Worm (Caenorhabditis elegans) whole organism, young adult: ENCODE results near the gene C34F6.12.

ENCODE experiments used
- B0019.2 ChIP-seq: fragments of 200-800 bp; sonication (Bioruptor generic); conservative IDR thresholded peaks from 2 replicates; pipeline ENCODE4 v1.3.6; 2022; ENCODE audit warnings: missing genetic modification reagents, missing genetic modification characterization, missing compliant biosample characterization
- B0035.1 ChIP-seq: sonication (generic microtip); optimal IDR thresholded peaks from 2 replicates; lab custom pipeline; 2016; ENCODE audit warnings: missing genetic modification characterization, mild to moderate bottlenecking, missing compliant biosample characterization, missing genotype, missing genetic modification reagents
- B0261.1 ChIP-seq: sonication (generic microtip); optimal IDR thresholded peaks from 2 replicates; lab custom pipeline; 2016; ENCODE audit warnings: mild to moderate bottlenecking, missing genetic modification characterization, moderate library complexity, missing compliant biosample characterization
- F10E7.11 ChIP-seq: sonication (generic microtip); optimal IDR thresholded peaks from 2 replicates; lab custom pipeline; 2017; ENCODE audit warnings: mild to moderate bottlenecking, missing genetic modification characterization, moderate library complexity, missing compliant biosample characterization
- F39B2.1 ChIP-seq: fragments of 200-800 bp; sonication (Bioruptor generic); IDR thresholded peaks from 2 replicates; pipeline ENCODE4 v1.3.6; 2022; ENCODE audit warnings: missing genetic modification reagents, missing genetic modification characterization, missing compliant biosample characterization
- F52B5.7 ChIP-seq: sonication (generic microtip); optimal IDR thresholded peaks from 2 replicates; lab custom pipeline; 2016; ENCODE audit warnings: mild to moderate bottlenecking, missing genetic modification characterization, missing compliant biosample characterization
- F57C9.4 ChIP-seq: sonication (generic microtip); optimal IDR thresholded peaks from 2 replicates; lab custom pipeline; 2017; ENCODE audit warnings: mild to moderate bottlenecking, missing genetic modification characterization, missing compliant biosample characterization
- T26A5.8 ChIP-seq: sonication (generic microtip); optimal IDR thresholded peaks from 2 replicates; lab custom pipeline; 2016; ENCODE audit warnings: missing genetic modification characterization, missing compliant biosample characterization
- Y67H2A.10 ChIP-seq: fragments of 200-800 bp; sonication (Bioruptor generic); conservative IDR thresholded peaks from 2 replicates; pipeline ENCODE4 v1.3.6; 2022; ENCODE audit warnings: missing genetic modification reagents, missing genetic modification characterization, missing compliant biosample characterization
- Y95B8A.8 ChIP-seq: fragments of 200-800 bp; sonication (Bioruptor generic); IDR thresholded peaks from 2 replicates; pipeline ENCODE4 v1.3.6; 2022; ENCODE audit warnings: missing genetic modification reagents, missing genetic modification characterization, missing compliant biosample characterization
- akir-1 ChIP-seq: fragments of 200-800 bp; sonication (Bioruptor generic); optimal IDR thresholded peaks from 2 replicates; lab custom pipeline; 2018; ENCODE audit warnings: mild to moderate bottlenecking, missing genetic modification characterization, moderate library complexity, missing compliant biosample characterization
- ama-1 ChIP-seq, 3 experiments: fragments of 150-350 bp in 1 of 3; sonication (generic microtip) in 2 of 3; optimal IDR thresholded peaks; 2 replicates each; lab custom pipeline; 2014 to 2018; ENCODE audit warnings: missing biosample characterization in 2 of 3, missing genetic modification characterization in 2 of 3, missing genetic modification reagents in 2 of 3
- atf-7 ChIP-seq: sonication (generic microtip); optimal IDR thresholded peaks from 2 replicates; lab custom pipeline; 2017; ENCODE audit warnings: mild to moderate bottlenecking, missing genetic modification characterization, missing compliant biosample characterization
- attf-5 ChIP-seq: fragments of 200-800 bp; sonication (Bioruptor generic); optimal IDR thresholded peaks from 2 replicates; lab custom pipeline; 2018; ENCODE audit warnings: mild to moderate bottlenecking, missing genetic modification characterization, missing compliant biosample characterization
- ccch-3 ChIP-seq: fragments of 200-800 bp; sonication (Bioruptor generic); optimal IDR thresholded peaks from 2 replicates; lab custom pipeline; 2018; ENCODE audit warnings: mild to moderate bottlenecking, missing genetic modification characterization, missing compliant biosample characterization
- cebp-1 ChIP-seq, 2 experiments: fragments of 200-800 bp in 1 of 2; sonication (Bioruptor generic) in 1 of 2; sonication (generic microtip) in 1 of 2; IDR thresholded peaks in 1 of 2; optimal IDR thresholded peaks in 1 of 2; 2 replicates each; pipeline versions ENCODE4 v1.3.6 to Lab custom; 2017 to 2022; ENCODE audit warnings: missing compliant biosample characterization in 2 of 2, missing genetic modification characterization in 2 of 2, mild to moderate bottlenecking in 1 of 2, missing genetic modification reagents in 1 of 2, moderate library complexity in 1 of 2
- ceh-100 ChIP-seq: fragments of 200-800 bp; sonication (Bioruptor generic); IDR thresholded peaks from 2 replicates; pipeline ENCODE4 v1.3.6; 2022; ENCODE audit warnings: missing genetic modification reagents, missing genetic modification characterization, missing compliant biosample characterization
- ceh-27 ChIP-seq: fragments of 200-800 bp; sonication (Bioruptor generic); optimal IDR thresholded peaks from 2 replicates; lab custom pipeline; 2018; ENCODE audit warnings: mild to moderate bottlenecking, missing genetic modification characterization, moderate library complexity, missing compliant biosample characterization
- ceh-58 ChIP-seq: fragments of 200-800 bp; sonication (Bioruptor generic); IDR thresholded peaks from 2 replicates; pipeline ENCODE4 v1.3.6; 2022; ENCODE audit warnings: missing genetic modification characterization, missing compliant biosample characterization
- efl-1 ChIP-seq: fragments of 150-350 bp; optimal IDR thresholded peaks from 2 replicates; lab custom pipeline; 2014; ENCODE audit warnings: missing biosample characterization, missing genetic modification reagents, missing genetic modification characterization
- egl-18 ChIP-seq: fragments of 200-800 bp; sonication (Bioruptor generic); IDR thresholded peaks from 2 replicates; pipeline ENCODE4 v1.3.6; 2022; ENCODE audit warnings: missing genetic modification reagents, missing genetic modification characterization, missing compliant biosample characterization
- egrh-3 ChIP-seq: fragments of 200-800 bp; sonication (Bioruptor generic); IDR thresholded peaks from 2 replicates; pipeline ENCODE4 v1.3.6; 2022; ENCODE audit warnings: missing genetic modification reagents, missing genetic modification characterization, missing compliant biosample characterization
- gei-17 ChIP-seq: fragments of 200-800 bp; sonication (Bioruptor generic); optimal IDR thresholded peaks from 2 replicates; lab custom pipeline; 2018; ENCODE audit warnings: mild to moderate bottlenecking, missing genetic modification characterization, missing compliant biosample characterization
- hlh-12 ChIP-seq: sonication (generic microtip); optimal IDR thresholded peaks from 2 replicates; lab custom pipeline; 2016; ENCODE audit warnings: missing genetic modification characterization, missing compliant biosample characterization
- hmg-1.2 ChIP-seq: fragments of 200-800 bp; sonication (Bioruptor generic); IDR thresholded peaks from 2 replicates; pipeline ENCODE4 v1.3.6; 2022; ENCODE audit warnings: missing genetic modification reagents, missing genetic modification characterization, missing compliant biosample characterization
- lin-26 ChIP-seq: fragments of 200-800 bp; sonication (Bioruptor generic); IDR thresholded peaks from 2 replicates; pipeline ENCODE4 v1.3.6; 2022; ENCODE audit warnings: missing genetic modification reagents, missing genetic modification characterization, missing compliant biosample characterization
- lin-35 ChIP-seq, 3 experiments: fragments of 150-350 bp in 2 of 3; sonication (generic microtip) in 1 of 3; optimal IDR thresholded peaks; 2 replicates each; lab custom pipeline; 2014 to 2018; ENCODE audit warnings: missing biosample characterization in 3 of 3, missing genetic modification characterization in 3 of 3, missing genetic modification reagents in 3 of 3
- lin-54 ChIP-seq: fragments of 200-800 bp; sonication (Bioruptor generic); optimal IDR thresholded peaks from 2 replicates; lab custom pipeline; 2018; ENCODE audit warnings: mild to moderate bottlenecking, missing genetic modification characterization, missing compliant biosample characterization
- lsl-1 ChIP-seq: fragments of 200-800 bp; sonication (Bioruptor generic); optimal IDR thresholded peaks from 2 replicates; lab custom pipeline; 2018; ENCODE audit warnings: mild to moderate bottlenecking, missing genetic modification characterization, moderate library complexity, missing compliant biosample characterization
- madf-3 ChIP-seq: fragments of 200-800 bp; sonication (Bioruptor generic); IDR thresholded peaks from 2 replicates; pipeline ENCODE4 v1.3.6; 2022; ENCODE audit warnings: missing genetic modification reagents, missing genetic modification characterization, missing compliant biosample characterization
- nfya-1 ChIP-seq: sonication (generic microtip); optimal IDR thresholded peaks from 2 replicates; lab custom pipeline; 2017; ENCODE audit warnings: antibody characterized with exemption, missing compliant biosample characterization, missing genetic modification characterization, borderline replicate concordance; ENCODE audit not compliant: insufficient read depth
- nfyb-1 ChIP-seq: fragments of 200-800 bp; sonication (Bioruptor generic); IDR thresholded peaks from 2 replicates; pipeline ENCODE4 v1.3.6; 2022; ENCODE audit warnings: missing genetic modification reagents, missing genetic modification characterization, missing compliant biosample characterization
- rec-8 ChIP-seq, 2 experiments: sonication (generic microtip); optimal IDR thresholded peaks; 2 replicates each; lab custom pipeline; 2016; ENCODE audit warnings: mild to moderate bottlenecking in 2 of 2, missing genetic modification characterization in 2 of 2, missing genetic modification reagents in 2 of 2, missing genotype in 2 of 2, missing biosample characterization in 1 of 2, missing compliant biosample characterization in 1 of 2, moderate library complexity in 1 of 2
- sdz-38 ChIP-seq: sonication (generic microtip); optimal IDR thresholded peaks from 2 replicates; lab custom pipeline; 2016; ENCODE audit warnings: missing genotype, missing genetic modification characterization, missing compliant biosample characterization
- sea-2 ChIP-seq: fragments of 200-800 bp; sonication (Bioruptor generic); IDR thresholded peaks from 2 replicates; pipeline ENCODE4 v1.3.6; 2022; ENCODE audit warnings: missing genetic modification characterization, missing compliant biosample characterization
- snpc-4 ChIP-seq, 5 experiments: fragments of 150-350 bp in 1 of 5; sonication (generic microtip) in 4 of 5; optimal IDR thresholded peaks; 2 replicates each; lab custom pipeline; 2014 to 2018; ENCODE audit warnings: missing genetic modification characterization in 5 of 5, missing biosample characterization in 3 of 5, antibody characterized with exemption in 2 of 5, mild to moderate bottlenecking in 2 of 5, missing compliant biosample characterization in 2 of 5, missing genotype in 2 of 5, moderate library complexity in 2 of 5, missing genetic modification reagents in 1 of 5
- zim-3 ChIP-seq: sonication (generic microtip); optimal IDR thresholded peaks from 2 replicates; lab custom pipeline; 2017; ENCODE audit warnings: mild to moderate bottlenecking, missing genetic modification characterization, moderate library complexity, missing compliant biosample characterization
- ztf-18 ChIP-seq: sonication (generic microtip); optimal IDR thresholded peaks from 2 replicates; lab custom pipeline; 2016; ENCODE audit warnings: missing genotype, mild to moderate bottlenecking, missing genetic modification characterization, missing compliant biosample characterization
- ztf-25 ChIP-seq: fragments of 200-800 bp; sonication (Bioruptor generic); IDR thresholded peaks from 2 replicates; pipeline ENCODE4 v1.3.6; 2022; ENCODE audit warnings: missing genetic modification reagents, missing genetic modification characterization, missing compliant biosample characterization
- ztf-3 ChIP-seq: fragments of 200-800 bp; sonication (Bioruptor generic); optimal IDR thresholded peaks from 2 replicates; lab custom pipeline; 2018; ENCODE audit warnings: mild to moderate bottlenecking, missing genetic modification characterization, missing compliant biosample characterization

C34F6.12 gene

ce11 chrX:11248083-11248482 is 21.6 kb upstream of the C34F6.12 start:
- TF ChIP-seq lin-26 (GFP tag; lab: Robert Waterston, UW) (peak; percentile 39; the same call in 1 of the 2 replicates), F57C9.4 (tag; lab: Kevin White, UChicago) (no peak)

- TF ChIP-seq snpc-4 (GFP tag; optimal IDR thresholded peaks at IDR 0.05; lab: Kevin White, UChicago) (no peak), snpc-4 (tag; optimal IDR thresholded peaks at IDR 0.05; lab: Kevin White, UChicago) (no peak), Y67H2A.10 (GFP tag; lab: Robert Waterston, UW) (no peak), ceh-58 (GFP tag; lab: Robert Waterston, UW) (no peak), F52B5.7 (tag; lab: Kevin White, UChicago) (no peak), ceh-100 (GFP tag; lab: Robert Waterston, UW) (no peak), rec-8 (tag; optimal IDR thresholded peaks at IDR 0.05; lab: Kevin White, UChicago) (no peak), zim-3 (tag; lab: Kevin White, UChicago) (no peak), nfyb-1 (GFP tag; lab: Robert Waterston, UW) (no peak), ama-1 (optimal IDR thresholded peaks at IDR 0.05; lab: Kevin White, UChicago) (no peak), ama-1 (GFP tag; optimal IDR thresholded peaks at IDR 0.05; lab: Kevin White, UChicago) (no peak), attf-5 (GFP tag; lab: Kevin White, UChicago) (no peak), cebp-1 (GFP tag; IDR thresholded peaks at IDR 0.05; lab: Robert Waterston, UW) (no peak), cebp-1 (tag; optimal IDR thresholded peaks at IDR 0.05; lab: Kevin White, UChicago) (no peak), hmg-1.2 (no peak), akir-1 (GFP tag; lab: Kevin White, UChicago) (no peak), sea-2 (GFP tag; lab: Robert Waterston, UW) (no peak), Y95B8A.8 (GFP tag; lab: Robert Waterston, UW) (no peak)
These were observed 18.6 kb upstream of the C34F6.12 start for ce11 chrX:11245056-11245455.

- TF ChIP-seq F10E7.11 (tag; lab: Kevin White, UChicago) (no peak), ccch-3 (no peak), egl-18 (GFP tag; lab: Robert Waterston, UW) (no peak), egrh-3 (no peak), hlh-12 (no peak)
These were observed 17.1 kb upstream of the C34F6.12 start for ce11 chrX:11243604-11244003.

ce11 chrX:11241479-11241878 is 15.0 kb upstream of the C34F6.12 start:
- TF ChIP-seq gei-17 (GFP tag; lab: Kevin White, UChicago) (no peak), F39B2.1 (GFP tag; lab: Robert Waterston, UW) (no peak), ceh-100 (GFP tag; lab: Robert Waterston, UW) (no peak), sdz-38 (tag; lab: Kevin White, UChicago) (no peak), ztf-25 (GFP tag; lab: Robert Waterston, UW) (no peak), madf-3 (GFP tag; lab: Robert Waterston, UW) (no peak), lin-54 (GFP tag; lab: Kevin White, UChicago) (no peak)

ce11 chrX:11240585-11241115 is 14.2 kb upstream of the C34F6.12 start, which contains the start of gene C34F6.10:
Gene C34F6.10, minus strand, starts transcription at chrX:11240635.
- TF ChIP-seq lsl-1 (GFP tag; lab: Kevin White, UChicago) (no peak), nfya-1 (no peak), nfyb-1 (GFP tag; lab: Robert Waterston, UW) (no peak), B0019.2 (GFP tag; lab: Robert Waterston, UW) (no peak), snpc-4 (GFP tag; optimal IDR thresholded peaks at IDR 0.05; lab: Kevin White, UChicago) (no peak), snpc-4 (tag; optimal IDR thresholded peaks at IDR 0.05; lab: Kevin White, UChicago) (no peak), B0035.1 (tag; lab: Kevin White, UChicago) (no peak), ztf-3 (GFP tag; lab: Kevin White, UChicago) (no peak), B0261.1 (tag; lab: Kevin White, UChicago) (no peak), ztf-18 (no peak), ceh-27 (peak; percentile 29), T26A5.8 (tag; lab: Kevin White, UChicago) (no peak), atf-7 (tag; lab: Kevin White, UChicago) (peak; percentile 16), lin-35 (GFP tag; optimal IDR thresholded peaks at IDR 0.05; lab: Kevin White, UChicago) (no peak), efl-1 (GFP tag; lab: Kevin White, UChicago) (no peak)
